Fruit fly (Drosophila melanogaster) whole organism, embryonic: ENCODE measurements around the gene Ac3.

Source experiments
- Bgb ChIP-seq: fragments of 200-800 bp; sonication (Bioruptor generic); IDR thresholded peaks from 2 replicates; pipeline ENCODE4 v1.3.6; 2022; ENCODE audit warnings: missing biosample characterization, missing genetic modification characterization; ENCODE audit not compliant: partially characterized antibody
- CG10565 ChIP-seq: fragments of 200-800 bp; sonication (Bioruptor generic); optimal IDR thresholded peaks from 3 replicates; lab custom pipeline; 2016; ENCODE audit warnings: missing biosample characterization, mild to moderate bottlenecking, missing genetic modification characterization
- CG11093 ChIP-seq: fragments of 200-800 bp; sonication (Bioruptor generic); IDR thresholded peaks from 3 replicates; pipeline ENCODE4 v1.3.6; 2022; ENCODE audit warnings: missing biosample characterization, missing genetic modification characterization
- CG12155 ChIP-seq: fragments of 200-800 bp; sonication (Bioruptor generic); optimal IDR thresholded peaks from 3 replicates; lab custom pipeline; 2016; ENCODE audit warnings: missing biosample characterization, missing genetic modification characterization
- CG1529 ChIP-seq: fragments of 200-800 bp; sonication (Bioruptor generic); optimal IDR thresholded peaks from 3 replicates; lab custom pipeline; 2018; ENCODE audit warnings: missing biosample characterization, missing genetic modification characterization
- CG18619 ChIP-seq: fragments of 200-800 bp; sonication (Bioruptor generic); optimal IDR thresholded peaks from 3 replicates; lab custom pipeline; 2017; ENCODE audit warnings: missing biosample characterization, mild to moderate bottlenecking, missing genetic modification characterization
- CG2199 ChIP-seq: fragments of 200-800 bp; sonication (Bioruptor generic); IDR thresholded peaks from 3 replicates; pipeline ENCODE4 v1.3.6; 2022; ENCODE audit warnings: missing biosample characterization, missing genetic modification characterization
- CG2202 ChIP-seq: fragments of 200-800 bp; sonication (Bioruptor generic); optimal IDR thresholded peaks from 2 replicates; lab custom pipeline; 2018; ENCODE audit warnings: missing biosample characterization, mild to moderate bottlenecking, missing genetic modification characterization
- CG30431 ChIP-seq: fragments of 200-800 bp; sonication (Bioruptor generic); optimal IDR thresholded peaks from 2 replicates; lab custom pipeline; 2017; ENCODE audit warnings: missing biosample characterization, missing genetic modification characterization
- CG32767 ChIP-seq: fragments of 200-800 bp; sonication (Bioruptor generic); IDR thresholded peaks from 2 replicates; pipeline ENCODE4 v1.3.6; 2022; ENCODE audit warnings: missing biosample characterization, missing genetic modification characterization
- CG3281 ChIP-seq: fragments of 200-800 bp; sonication (Bioruptor generic); optimal IDR thresholded peaks from 3 replicates; lab custom pipeline; 2017; ENCODE audit warnings: missing biosample characterization, mild to moderate bottlenecking, missing genetic modification characterization
- CG4282 ChIP-seq: fragments of 200-800 bp; sonication (Bioruptor generic); optimal IDR thresholded peaks from 2 replicates; lab custom pipeline; 2016; ENCODE audit warnings: missing biosample characterization, missing genetic modification characterization
- CG5245 ChIP-seq: fragments of 200-800 bp; sonication (Bioruptor generic); optimal IDR thresholded peaks from 3 replicates; lab custom pipeline; 2016; ENCODE audit warnings: missing biosample characterization, missing genetic modification characterization
- CG6765 ChIP-seq: fragments of 200-800 bp; sonication (Bioruptor generic); optimal IDR thresholded peaks from 3 replicates; lab custom pipeline; 2017; ENCODE audit warnings: missing biosample characterization, mild to moderate bottlenecking, missing genetic modification characterization
- CG6791 ChIP-seq: fragments of 200-800 bp; sonication (Bioruptor generic); IDR thresholded peaks from 3 replicates; pipeline ENCODE4 v1.3.6; 2022; ENCODE audit warnings: missing biosample characterization, missing genetic modification characterization; ENCODE audit not compliant: partially characterized antibody
- CG7928 ChIP-seq: fragments of 200-800 bp; sonication (Bioruptor generic); optimal IDR thresholded peaks from 2 replicates; lab custom pipeline; 2017; ENCODE audit warnings: missing biosample characterization, mild to moderate bottlenecking, missing genetic modification characterization
- CG8388 ChIP-seq: fragments of 200-800 bp; sonication (Bioruptor generic); optimal IDR thresholded peaks from 2 replicates; lab custom pipeline; 2019; ENCODE audit warnings: missing biosample characterization, mild to moderate bottlenecking, missing genetic modification characterization, moderate library complexity
- CG8765 ChIP-seq: fragments of 200-800 bp; sonication (Bioruptor generic); IDR thresholded peaks from 2 replicates; pipeline ENCODE4 v1.3.6; 2022; ENCODE audit warnings: missing biosample characterization, missing genetic modification characterization
- CG8944 ChIP-seq: fragments of 200-800 bp; sonication (Bioruptor generic); optimal IDR thresholded peaks from 3 replicates; lab custom pipeline; 2016; ENCODE audit warnings: missing biosample characterization, missing genetic modification characterization
- Dip3 ChIP-seq: fragments of 200-800 bp; sonication (Bioruptor generic); optimal IDR thresholded peaks from 3 replicates; lab custom pipeline; 2016; ENCODE audit warnings: missing biosample characterization, missing genetic modification characterization
- Dref ChIP-seq: fragments of 200-800 bp; sonication (Bioruptor generic); IDR thresholded peaks from 2 replicates; pipeline ENCODE4 v1.3.6; 2022; ENCODE audit warnings: missing biosample characterization, missing genetic modification characterization
- Hey ChIP-seq: fragments of 200-800 bp; sonication (Bioruptor generic); optimal IDR thresholded peaks from 3 replicates; lab custom pipeline; 2018; ENCODE audit warnings: missing biosample characterization, mild to moderate bottlenecking, missing genetic modification characterization
- Hr3 ChIP-seq: fragments of 200-800 bp; sonication (Bioruptor generic); optimal IDR thresholded peaks from 3 replicates; lab custom pipeline; 2016; ENCODE audit warnings: missing biosample characterization, missing genetic modification characterization
- Lhr ChIP-seq: fragments of 200-800 bp; sonication (Bioruptor generic); optimal IDR thresholded peaks from 3 replicates; lab custom pipeline; 2017; ENCODE audit warnings: mild to moderate bottlenecking, missing biosample characterization, missing genetic modification reagents, missing genetic modification characterization
- NFAT ChIP-seq: fragments of 200-800 bp; sonication (Bioruptor generic); IDR thresholded peaks from 2 replicates; pipeline ENCODE4 v1.3.6; 2022; ENCODE audit warnings: missing biosample characterization, missing genetic modification characterization
- Ssrp ChIP-seq: fragments of 200-800 bp; sonication (Bioruptor generic); optimal IDR thresholded peaks from 2 replicates; lab custom pipeline; 2018; ENCODE audit warnings: missing biosample characterization, mild to moderate bottlenecking, missing genetic modification characterization, moderate library complexity
- Vsx1 ChIP-seq: fragments of 200-800 bp; sonication (Bioruptor generic); optimal IDR thresholded peaks from 2 replicates; lab custom pipeline; 2017; ENCODE audit warnings: missing biosample characterization, mild to moderate bottlenecking, missing genetic modification characterization, missing genetic modification reagents
- Xrp1 ChIP-seq: fragments of 200-800 bp; sonication (Bioruptor generic); IDR thresholded peaks from 2 replicates; pipeline ENCODE4 v1.3.6; 2022; ENCODE audit warnings: missing biosample characterization, missing genetic modification characterization
- abd-A ChIP-seq: fragments of 200-800 bp; sonication (Bioruptor generic); optimal IDR thresholded peaks from 3 replicates; lab custom pipeline; 2019; ENCODE audit warnings: missing biosample characterization, mild to moderate bottlenecking, missing genetic modification characterization, moderate library complexity
- ash1 ChIP-seq: fragments of 200-800 bp; sonication (Bioruptor generic); optimal IDR thresholded peaks from 2 replicates; lab custom pipeline; 2018; ENCODE audit warnings: missing biosample characterization, mild to moderate bottlenecking, missing genetic modification characterization
- az2 ChIP-seq: fragments of 200-800 bp; sonication (Bioruptor generic); optimal IDR thresholded peaks from 3 replicates; lab custom pipeline; 2016; ENCODE audit warnings: missing biosample characterization, missing genetic modification characterization
- crc ChIP-seq: fragments of 200-800 bp; sonication (Bioruptor generic); optimal IDR thresholded peaks from 2 replicates; lab custom pipeline; 2016; ENCODE audit warnings: missing biosample characterization, missing genetic modification characterization
- dysf ChIP-seq: fragments of 200-800 bp; sonication (Bioruptor generic); IDR thresholded peaks from 3 replicates; pipeline ENCODE4 v1.3.6; 2022; ENCODE audit warnings: missing biosample characterization, missing genetic modification characterization
- emc ChIP-seq: fragments of 200-800 bp; sonication (Bioruptor generic); optimal IDR thresholded peaks from 2 replicates; lab custom pipeline; 2016; ENCODE audit warnings: missing biosample characterization, missing genetic modification characterization
- exex ChIP-seq: fragments of 200-800 bp; sonication (Bioruptor generic); optimal IDR thresholded peaks from 4 replicates; lab custom pipeline; 2018; ENCODE audit warnings: missing biosample characterization, mild to moderate bottlenecking, missing genetic modification characterization, moderate library complexity
- fd64A ChIP-seq: fragments of 200-800 bp; sonication (Bioruptor generic); optimal IDR thresholded peaks from 3 replicates; lab custom pipeline; 2018; ENCODE audit warnings: missing biosample characterization, mild to moderate bottlenecking, missing genetic modification characterization
- hb ChIP-seq: fragments of 200-800 bp; sonication (Bioruptor generic); IDR thresholded peaks from 3 replicates; pipeline ENCODE4 v1.3.6; 2022; ENCODE audit warnings: missing biosample characterization, missing genetic modification characterization; ENCODE audit not compliant: partially characterized antibody
- insv ChIP-seq, 2 experiments: fragments of 200-800 bp; sonication (Bioruptor generic); optimal IDR thresholded peaks; 3 replicates each; lab custom pipeline; 2016 to 2018; ENCODE audit warnings: missing biosample characterization in 2 of 2, missing genetic modification characterization in 2 of 2
- kni ChIP-seq: fragments of 200-800 bp; sonication (Bioruptor generic); optimal IDR thresholded peaks from 3 replicates; lab custom pipeline; 2017; ENCODE audit warnings: mild to moderate bottlenecking, missing biosample characterization, missing genetic modification reagents, missing genetic modification characterization
- phol ChIP-seq: fragments of 200-800 bp; sonication (Bioruptor generic); optimal IDR thresholded peaks from 3 replicates; lab custom pipeline; 2018; ENCODE audit warnings: missing biosample characterization, mild to moderate bottlenecking, missing genetic modification characterization, moderate library complexity
- pnt ChIP-seq: fragments of 200-800 bp; sonication (Bioruptor generic); optimal IDR thresholded peaks from 3 replicates; lab custom pipeline; 2016; ENCODE audit warnings: missing biosample characterization, missing genetic modification characterization
- pum ChIP-seq: fragments of 200-800 bp; sonication (Bioruptor generic); optimal IDR thresholded peaks from 2 replicates; lab custom pipeline; 2016; ENCODE audit warnings: missing biosample characterization, missing genetic modification characterization
- repo ChIP-seq: fragments of 200-800 bp; sonication (Bioruptor generic); optimal IDR thresholded peaks from 2 replicates; lab custom pipeline; 2016; ENCODE audit warnings: missing biosample characterization, missing genetic modification characterization
- sisA ChIP-seq: fragments of 200-800 bp; sonication (Bioruptor generic); IDR thresholded peaks from 2 replicates; pipeline ENCODE4 v1.3.6; 2022; ENCODE audit warnings: missing biosample characterization, missing genetic modification characterization
- so ChIP-seq: fragments of 200-800 bp; sonication (Bioruptor generic); IDR thresholded peaks from 3 replicates; pipeline ENCODE4 v1.3.6; 2022; ENCODE audit warnings: missing biosample characterization, missing genetic modification characterization
- tin ChIP-seq: fragments of 200-800 bp; sonication (Bioruptor generic); optimal IDR thresholded peaks from 3 replicates; lab custom pipeline; 2016; ENCODE audit warnings: missing biosample characterization, missing genetic modification characterization
- tll ChIP-seq, 2 experiments: fragments of 200-800 bp in 1 of 2; fragments of >200 bp in 1 of 2; sonication (Bioruptor generic) in 1 of 2; optimal IDR thresholded peaks; 2 replicates each; lab custom pipeline; 2017 to 2019; ENCODE audit warnings: missing biosample characterization in 2 of 2, missing genetic modification characterization in 2 of 2, mild to moderate bottlenecking in 1 of 2, moderate library complexity in 1 of 2
- twi ChIP-seq: fragments of 200-800 bp; optimal IDR thresholded peaks from 2 replicates; lab custom pipeline; 2019; ENCODE audit warnings: missing biosample characterization, mild to moderate bottlenecking, missing genetic modification characterization, moderate library complexity
- zen ChIP-seq: fragments of 200-800 bp; sonication (Bioruptor generic); optimal IDR thresholded peaks from 3 replicates; lab custom pipeline; 2018; ENCODE audit warnings: missing biosample characterization, mild to moderate bottlenecking, missing genetic modification characterization, moderate library complexity

The Ac3 gene

DNA sequence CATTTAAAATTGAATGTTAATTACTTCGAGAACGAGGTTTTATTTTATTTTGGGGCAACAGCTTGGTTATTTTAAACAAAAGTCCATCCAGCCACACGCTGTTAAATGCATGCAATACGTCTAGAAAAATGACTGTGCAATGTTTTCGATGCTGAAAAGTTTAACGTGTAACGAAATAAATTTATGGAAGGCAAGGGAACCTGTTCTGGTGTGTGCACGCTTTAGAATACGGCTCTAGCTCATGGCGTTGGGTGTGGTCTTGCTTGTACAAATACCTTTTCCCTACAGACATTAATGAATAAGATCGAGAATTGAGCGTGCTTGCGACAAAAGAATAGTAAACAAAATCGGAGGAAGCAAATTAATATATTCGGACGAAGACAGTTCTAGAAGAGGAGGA lies 16.4 kb downstream of the Ac3 start:
- TF ChIP-seq CG7928 (GFP tag; lab: Kevin White, UChicago) (no peak), CG5245 (GFP tag; lab: Kevin White, UChicago) (peak; percentile 56), abd-A (tag; lab: Kevin White, UChicago) (no peak), Lhr (GFP tag; lab: Kevin White, UChicago) (peak; percentile 4), CG2199 (peak; percentile 63; the same call in 1 of the 3 replicates)

DNA sequence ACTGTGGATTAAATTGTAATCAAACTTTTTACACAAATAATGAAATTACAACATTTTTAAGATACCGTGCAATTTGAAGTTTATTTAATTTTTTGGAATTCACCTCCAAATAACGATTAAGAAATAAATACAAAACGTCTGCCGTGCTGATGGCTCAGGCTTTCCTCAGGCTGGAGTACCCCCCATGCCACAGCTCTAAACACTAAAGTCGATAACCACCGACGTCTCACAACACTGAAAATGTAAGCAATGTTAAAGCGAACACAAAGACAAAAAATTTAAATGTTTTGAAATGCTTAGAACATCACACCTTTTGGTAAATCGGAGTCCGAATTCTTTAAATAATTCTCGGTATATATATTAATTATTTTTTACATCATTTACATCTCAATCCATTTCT lies 25.0 kb downstream of the Ac3 start:
- TF ChIP-seq NFAT: no peak; the same call in 1 of the 2 replicates
- TF ChIP-seq hb (GFP tag; lab: Robert Waterston, UW): no peak
- peak; percentile 36 for TF ChIP-seq Ssrp (tag; lab: Kevin White, UChicago)
- no peak for TF ChIP-seq insv (GFP tag; optimal IDR thresholded peaks at IDR 0.05; lab: Kevin White, UChicago)
- TF ChIP-seq CG32767: peak; percentile 43; the same call in 1 of the 2 replicates
- peak; percentile 22 for TF ChIP-seq CG1529
- no peak for TF ChIP-seq Bgb (GFP tag; lab: Robert Waterston, UW)
- TF ChIP-seq tin: peak; percentile 68
- no peak for TF ChIP-seq CG6765
- TF ChIP-seq crc (GFP tag; lab: Kevin White, UChicago): peak; percentile 24
- no peak for TF ChIP-seq tll (GFP tag; optimal IDR thresholded peaks at IDR 0.05; lab: Kevin White, UChicago)
- TF ChIP-seq CG5245 (GFP tag; lab: Kevin White, UChicago): peak; percentile 65
- peak; percentile 42 for TF ChIP-seq az2 (GFP tag; lab: Kevin White, UChicago)
- no peak for TF ChIP-seq repo
- TF ChIP-seq CG6791 (GFP tag; lab: Robert Waterston, UW): no peak
- peak; percentile 57 for TF ChIP-seq Dip3 (GFP tag; lab: Kevin White, UChicago)
- TF ChIP-seq twi (tag; lab: Kevin White, UChicago): peak; percentile 18
- peak; percentile 16 for TF ChIP-seq zen (tag; lab: Kevin White, UChicago)
- TF ChIP-seq Hey (tag; lab: Kevin White, UChicago): no peak
- peak; percentile 33 for TF ChIP-seq pnt
- TF ChIP-seq CG8388 (GFP tag; lab: Kevin White, UChicago): peak; percentile 32
- peak; percentile 63 for TF ChIP-seq Dref
- no peak for TF ChIP-seq ash1 (GFP tag; lab: Kevin White, UChicago)
- no peak for TF ChIP-seq exex (tag; lab: Kevin White, UChicago)
- no peak for TF ChIP-seq kni (GFP tag; lab: Kevin White, UChicago)
- peak; percentile 61 for TF ChIP-seq Hr3 (GFP tag; lab: Kevin White, UChicago)
- no peak for TF ChIP-seq CG2199
- TF ChIP-seq CG8944 (GFP tag; lab: Kevin White, UChicago): peak; percentile 74
- peak; percentile 73 for TF ChIP-seq Xrp1 (GFP tag; lab: Robert Waterston, UW)
- TF ChIP-seq CG12155 (GFP tag; lab: Kevin White, UChicago): peak; percentile 38
- TF ChIP-seq CG4282 (GFP tag; lab: Kevin White, UChicago): no peak
- TF ChIP-seq CG3281 (GFP tag; lab: Kevin White, UChicago): peak; percentile 42
- TF ChIP-seq CG30431 (GFP tag; lab: Kevin White, UChicago): no peak
- peak; percentile 40 for TF ChIP-seq emc (GFP tag; lab: Kevin White, UChicago)
- TF ChIP-seq phol (tag; lab: Kevin White, UChicago): peak; percentile 59
- TF ChIP-seq Vsx1 (GFP tag; lab: Kevin White, UChicago): peak; percentile 14
- no peak for TF ChIP-seq CG10565 (GFP tag; lab: Kevin White, UChicago)
- TF ChIP-seq CG8765: no peak
- peak; percentile 29 for TF ChIP-seq CG18619
- no peak for TF ChIP-seq CG2202
- TF ChIP-seq CG11093 (GFP tag; lab: Robert Waterston, UW): no peak
- no peak for TF ChIP-seq sisA (GFP tag; lab: Robert Waterston, UW)
- TF ChIP-seq dysf (GFP tag; lab: Robert Waterston, UW): peak; percentile 67; the same call in 2 of the 3 replicates
- TF ChIP-seq fd64A: no peak
- TF ChIP-seq pum (GFP tag; lab: Kevin White, UChicago): peak; percentile 58
- TF ChIP-seq so (GFP tag; lab: Robert Waterston, UW): no peak
